Worm (Caenorhabditis elegans) whole organism, early embryonic: ENCODE measurements around the gene C28D4.8.

Source experiments
- B0310.2 ChIP-seq: sonication (generic microtip); optimal IDR thresholded peaks from 2 replicates; lab custom pipeline; 2016; ENCODE audit warnings: mild to moderate bottlenecking, missing genetic modification characterization, missing compliant biosample characterization
- F13C5.2 ChIP-seq: sonication (generic microtip); optimal IDR thresholded peaks from 2 replicates; lab custom pipeline; 2017; ENCODE audit warnings: mild to moderate bottlenecking, missing genetic modification characterization, inconsistent platforms, missing compliant biosample characterization
- aly-1 ChIP-seq: sonication (generic microtip); optimal IDR thresholded peaks from 2 replicates; lab custom pipeline; 2016; ENCODE audit warnings: missing genetic modification characterization, missing compliant biosample characterization
- ama-1 ChIP-seq: fragments of 150-350 bp; optimal IDR thresholded peaks from 2 replicates; lab custom pipeline; 2014
- ceh-13 ChIP-seq: fragments of 200-800 bp; sonication (Bioruptor generic); optimal IDR thresholded peaks from 2 replicates; lab custom pipeline; 2018; ENCODE audit warnings: mild to moderate bottlenecking, missing genetic modification characterization, missing compliant biosample characterization
- ceh-36 ChIP-seq: sonication (generic microtip); optimal IDR thresholded peaks from 2 replicates; lab custom pipeline; 2016; ENCODE audit warnings: missing genetic modification characterization, inconsistent platforms, missing compliant biosample characterization
- ets-7 ChIP-seq: sonication (generic microtip); optimal IDR thresholded peaks from 2 replicates; lab custom pipeline; 2016; ENCODE audit warnings: missing genotype, missing genetic modification characterization, missing compliant biosample characterization
- flt-1 ChIP-seq: fragments of 200-800 bp; sonication (Bioruptor generic); IDR thresholded peaks from 2 replicates; pipeline ENCODE4 v1.3.6; 2022; ENCODE audit warnings: missing genetic modification characterization, missing compliant biosample characterization
- hmbx-1 ChIP-seq: sonication (generic microtip); optimal IDR thresholded peaks from 2 replicates; lab custom pipeline; 2016; ENCODE audit warnings: mild to moderate bottlenecking, missing genetic modification characterization, missing compliant biosample characterization
- hmg-4 ChIP-seq: fragments of 200-800 bp; sonication (Bioruptor generic); optimal IDR thresholded peaks from 2 replicates; lab custom pipeline; 2018; ENCODE audit warnings: mild to moderate bottlenecking, missing genetic modification characterization, missing compliant biosample characterization
- hnd-1 ChIP-seq: sonication (generic microtip); optimal IDR thresholded peaks from 2 replicates; lab custom pipeline; 2016; ENCODE audit warnings: missing genetic modification characterization, missing compliant biosample characterization
- pes-1 ChIP-seq: fragments of 200-800 bp; sonication (Bioruptor generic); IDR thresholded peaks from 2 replicates; pipeline ENCODE4 v1.3.6; 2022; ENCODE audit warnings: missing genetic modification reagents, missing genetic modification characterization, missing compliant biosample characterization
- scrt-1 ChIP-seq: fragments of 200-800 bp; sonication (Bioruptor generic); IDR thresholded peaks from 2 replicates; pipeline ENCODE4 v1.3.6; 2022; ENCODE audit warnings: missing genetic modification characterization, missing compliant biosample characterization
- sea-1 ChIP-seq: fragments of 200-800 bp; sonication (Bioruptor generic); conservative IDR thresholded peaks from 2 replicates; pipeline ENCODE4 v1.3.6; 2022; ENCODE audit warnings: missing genetic modification characterization, missing compliant biosample characterization
- tbx-11 ChIP-seq: fragments of 200-800 bp; sonication (Bioruptor generic); IDR thresholded peaks from 2 replicates; pipeline ENCODE4 v1.3.6; 2022; ENCODE audit warnings: missing genetic modification characterization, missing compliant biosample characterization
- tbx-37 ChIP-seq: fragments of 200-800 bp; sonication (Bioruptor generic); conservative IDR thresholded peaks from 2 replicates; pipeline ENCODE4 v1.3.6; 2022; ENCODE audit warnings: missing genetic modification reagents, missing genetic modification characterization, missing compliant biosample characterization
- tra-4 ChIP-seq: sonication (generic microtip); optimal IDR thresholded peaks from 2 replicates; lab custom pipeline; 2017; ENCODE audit warnings: missing genetic modification characterization, missing compliant biosample characterization

C28D4.8 gene

ce11 chrIV:9748342-9748741 is at the start of gene C28D4.8:
C28D4.8 (minus strand) TSS chrIV:9748442.
- no peak for TF ChIP-seq sea-1 (GFP tag; lab: Robert Waterston, UW)
- no peak for TF ChIP-seq aly-1
- no peak for TF ChIP-seq F13C5.2 (tag; lab: Kevin White, UChicago)
- TF ChIP-seq B0310.2 (tag; lab: Kevin White, UChicago): no peak
- no peak for TF ChIP-seq hmg-4 (GFP tag; lab: Kevin White, UChicago)
- TF ChIP-seq ceh-36 (tag; lab: Kevin White, UChicago): no peak
- no peak for TF ChIP-seq pes-1 (GFP tag; lab: Robert Waterston, UW)
- TF ChIP-seq flt-1 (GFP tag; lab: Robert Waterston, UW): no peak
- TF ChIP-seq scrt-1 (GFP tag; lab: Robert Waterston, UW): no peak
- TF ChIP-seq tbx-11 (GFP tag; lab: Robert Waterston, UW): no peak

- TF ChIP-seq hnd-1 (tag; lab: Kevin White, UChicago) (no peak), B0310.2 (tag; lab: Kevin White, UChicago) (no peak), ama-1 (no peak), sea-1 (GFP tag; lab: Robert Waterston, UW) (no peak), aly-1 (no peak), flt-1 (GFP tag; lab: Robert Waterston, UW) (no peak), F13C5.2 (tag; lab: Kevin White, UChicago) (no peak), scrt-1 (GFP tag; lab: Robert Waterston, UW) (no peak)
Observed at ce11 chrIV:9797304-9798003, 49.2 kb upstream of the C28D4.8 start, which contains the start of gene T13F2.2. T13F2.2 (minus strand) TSS chrIV:9797354.

- no peak for TF ChIP-seq scrt-1 (GFP tag; lab: Robert Waterston, UW)
Observed at ce11 chrIV:9796494-9796893, 48.3 kb upstream of the C28D4.8 start, which contains the start of gene pis-1. pis-1 (minus strand) TSS chrIV:9796594.

- TF ChIP-seq hmg-4 (GFP tag; lab: Kevin White, UChicago) (no peak), ceh-13 (GFP tag; lab: Kevin White, UChicago) (no peak), ets-7 (no peak), hmbx-1 (no peak), tbx-11 (GFP tag; lab: Robert Waterston, UW) (no peak), hnd-1 (tag; lab: Kevin White, UChicago) (no peak), flt-1 (GFP tag; lab: Robert Waterston, UW) (no peak)
Observed at ce11 chrIV:9795250-9795649, 47.0 kb upstream of the C28D4.8 start.

DNA sequence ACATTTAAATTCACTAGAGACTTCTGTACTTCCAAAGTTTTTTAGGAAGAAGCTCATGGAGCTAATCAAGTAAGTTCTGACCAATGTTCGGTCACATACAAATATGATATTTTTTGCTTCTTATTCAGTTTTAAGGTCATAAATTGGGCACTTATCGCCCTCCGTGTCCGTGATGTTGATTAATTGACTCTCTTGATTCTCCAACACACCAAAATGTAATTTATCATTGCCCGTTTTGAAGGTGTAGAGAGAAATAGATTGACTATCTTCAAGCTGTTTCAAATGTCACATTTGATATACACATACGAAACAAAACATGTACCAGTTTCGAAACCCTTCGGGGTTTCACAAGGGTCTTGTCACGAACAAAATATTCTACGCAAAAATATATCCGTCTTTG is 42.5 kb upstream of the C28D4.8 start:
- TF ChIP-seq ets-7: no peak
- no peak for TF ChIP-seq tra-4 (tag; lab: Kevin White, UChicago)
- TF ChIP-seq aly-1: no peak
- no peak for TF ChIP-seq sea-1 (GFP tag; lab: Robert Waterston, UW)
- no peak for TF ChIP-seq flt-1 (GFP tag; lab: Robert Waterston, UW)
- no peak for TF ChIP-seq pes-1 (GFP tag; lab: Robert Waterston, UW)
- TF ChIP-seq scrt-1 (GFP tag; lab: Robert Waterston, UW): no peak
- TF ChIP-seq hmg-4 (GFP tag; lab: Kevin White, UChicago): no peak
- TF ChIP-seq tbx-11 (GFP tag; lab: Robert Waterston, UW): no peak
- no peak for TF ChIP-seq hmbx-1
- TF ChIP-seq B0310.2 (tag; lab: Kevin White, UChicago): no peak
- no peak for TF ChIP-seq hnd-1 (tag; lab: Kevin White, UChicago)
- no peak for TF ChIP-seq tbx-37 (GFP tag; lab: Robert Waterston, UW)
- TF ChIP-seq F13C5.2 (tag; lab: Kevin White, UChicago): no peak
- TF ChIP-seq ceh-13 (GFP tag; lab: Kevin White, UChicago): no peak
- no peak for TF ChIP-seq ama-1

DNA sequence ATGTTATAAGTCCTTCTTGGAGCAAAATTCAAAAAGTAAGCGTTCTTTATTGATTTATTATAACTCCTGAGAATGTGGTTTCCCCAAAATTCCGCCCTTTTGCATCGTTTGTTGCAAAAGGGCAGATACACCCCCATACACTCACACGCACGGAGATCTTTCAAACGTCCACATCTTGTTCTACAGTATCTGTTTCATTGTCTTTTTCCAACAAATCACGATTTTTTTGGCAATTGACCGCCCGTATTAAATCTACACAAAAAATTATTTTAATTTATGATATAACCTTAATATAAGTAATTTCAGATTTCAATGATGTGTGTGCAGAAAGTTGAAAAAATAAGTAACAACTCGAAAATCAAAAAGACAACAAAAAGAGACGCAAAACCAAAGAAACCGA is 41.3 kb upstream of the C28D4.8 start, which contains the start of gene T13F2.4:
T13F2.4 (plus strand) TSS at position 301 of the 400 bp plus-strand sequence.
- TF ChIP-seq sea-1 (GFP tag; lab: Robert Waterston, UW) (no peak), hnd-1 (tag; lab: Kevin White, UChicago) (no peak)

DNA sequence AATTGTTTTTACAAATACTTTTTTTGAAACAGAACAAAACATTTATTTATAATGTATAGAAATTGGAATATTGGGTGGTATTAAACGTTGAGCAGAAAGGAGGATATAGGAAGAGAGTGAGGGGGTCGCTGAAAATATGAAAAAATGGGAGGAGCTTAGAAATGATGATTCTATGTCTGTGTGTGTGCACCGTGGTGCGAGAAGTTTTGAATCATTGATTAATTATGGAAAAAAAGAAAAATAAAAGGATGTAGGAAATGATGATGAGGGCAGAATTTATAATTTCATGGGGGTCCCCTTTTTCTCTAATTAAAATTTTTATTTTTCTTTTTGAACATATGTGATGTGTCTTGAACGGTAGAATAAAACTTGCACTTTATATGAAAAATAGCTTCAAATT is 36.4 kb upstream of the C28D4.8 start, which contains the start of gene sre-4:
sre-4 (minus strand) TSS at position 101 of the 400 bp plus-strand sequence.
- TF ChIP-seq tra-4 (tag; lab: Kevin White, UChicago) (no peak), flt-1 (GFP tag; lab: Robert Waterston, UW) (no peak), ceh-13 (GFP tag; lab: Kevin White, UChicago) (no peak), tbx-11 (GFP tag; lab: Robert Waterston, UW) (no peak), hmbx-1 (no peak), F13C5.2 (tag; lab: Kevin White, UChicago) (no peak), ceh-36 (tag; lab: Kevin White, UChicago) (no peak), ets-7 (no peak), B0310.2 (tag; lab: Kevin White, UChicago) (no peak), hmg-4 (GFP tag; lab: Kevin White, UChicago) (no peak), sea-1 (GFP tag; lab: Robert Waterston, UW) (no peak), scrt-1 (GFP tag; lab: Robert Waterston, UW) (no peak), tbx-37 (GFP tag; lab: Robert Waterston, UW) (no peak)

- TF ChIP-seq pes-1 (GFP tag; lab: Robert Waterston, UW): no peak
- no peak for TF ChIP-seq hmbx-1
- no peak for TF ChIP-seq B0310.2 (tag; lab: Kevin White, UChicago)
- no peak for TF ChIP-seq sea-1 (GFP tag; lab: Robert Waterston, UW)
- no peak for TF ChIP-seq ets-7
- no peak for TF ChIP-seq hnd-1 (tag; lab: Kevin White, UChicago)
Observed at ce11 chrIV:9778016-9778415, 29.8 kb upstream of the C28D4.8 start, which contains the start of gene T13F2.6. T13F2.6 (plus strand) TSS chrIV:9778321.
